Worm (Caenorhabditis elegans) whole organism, L3 larva: ENCODE results near the gene K09D9.9.

Experiments used
- R02D3.7 ChIP-seq: fragments of 150-350 bp; optimal IDR thresholded peaks from 2 replicates; lab custom pipeline; 2014; ENCODE audit warnings: missing biosample characterization, missing genetic modification characterization
- egl-27 ChIP-seq: sonication (generic microtip); optimal IDR thresholded peaks from 4 replicates; lab custom pipeline; 2017; ENCODE audit warnings: missing biosample characterization, missing genetic modification reagents, missing genetic modification characterization
- fos-1 ChIP-seq: fragments of 150-350 bp; optimal IDR thresholded peaks from 2 replicates; lab custom pipeline; 2014; ENCODE audit warnings: missing biosample characterization, missing genetic modification characterization
- lin-15B ChIP-seq: fragments of 150-350 bp; optimal IDR thresholded peaks from 2 replicates; lab custom pipeline; 2014; ENCODE audit warnings: missing biosample characterization, missing genetic modification characterization
- nhr-25 ChIP-seq: sonication (generic microtip); optimal IDR thresholded peaks from 2 replicates; lab custom pipeline; 2017; ENCODE audit warnings: missing biosample characterization, missing genetic modification characterization
- nhr-28 ChIP-seq: fragments of 150-350 bp; optimal IDR thresholded peaks from 2 replicates; lab custom pipeline; 2014; ENCODE audit warnings: missing biosample characterization, missing genetic modification characterization
- snpc-4 ChIP-seq: fragments of 150-350 bp; optimal IDR thresholded peaks from 2 replicates; lab custom pipeline; 2014; ENCODE audit warnings: missing biosample characterization, missing genetic modification characterization
- unc-62 ChIP-seq: fragments of 150-350 bp; sonication (generic microtip); optimal IDR thresholded peaks from 4 replicates; lab custom pipeline; 2014; ENCODE audit warnings: missing biosample characterization, missing genetic modification reagents, missing genetic modification characterization
- ztf-4 ChIP-seq: fragments of 150-350 bp; optimal IDR thresholded peaks from 2 replicates; lab custom pipeline; 2014; ENCODE audit warnings: missing biosample characterization, missing genetic modification characterization

DNA sequence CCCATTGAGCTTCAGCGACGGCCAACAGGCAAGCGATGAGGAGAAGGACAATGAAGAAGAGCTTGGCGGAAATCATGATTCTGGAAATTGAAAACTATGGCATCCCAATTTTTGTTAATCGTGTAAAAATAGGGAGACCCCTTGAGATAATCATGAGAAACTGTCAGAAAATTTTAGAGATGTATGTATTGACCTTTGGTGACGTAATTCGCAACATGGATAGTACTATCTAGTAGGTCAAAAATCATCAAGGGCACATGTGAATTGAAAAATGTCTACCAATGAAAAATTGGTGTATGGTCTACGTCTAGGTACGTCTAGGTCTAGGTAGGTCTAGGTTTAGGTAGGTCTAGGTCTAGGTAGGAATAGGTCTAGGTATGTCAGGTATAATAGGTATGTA lies 14.9 kb downstream of the K09D9.9 start, which contains the start of gene nlp-34:
- TF ChIP-seq unc-62 (GFP tag; lab: Kevin White, UChicago), result no peak
- peak; percentile 54 for TF ChIP-seq nhr-25 (tag; lab: Kevin White, UChicago)
- no peak for TF ChIP-seq R02D3.7 (tag; lab: Kevin White, UChicago)
- TF ChIP-seq snpc-4 (tag; lab: Kevin White, UChicago), result no peak
- TF ChIP-seq ztf-4 (tag; lab: Kevin White, UChicago), result no peak
- no peak for TF ChIP-seq egl-27 (tag; lab: Kevin White, UChicago)
- no peak for TF ChIP-seq nhr-28 (tag; lab: Kevin White, UChicago)
- no peak for TF ChIP-seq fos-1 (tag; lab: Kevin White, UChicago)
- TF ChIP-seq lin-15B, result no peak
